Fruit fly (Drosophila melanogaster): ENCODE data around the gene Mpi.
A peak's percentile ranks its signal among the peaks of the same experiment; 100 is the strongest.

The Mpi gene

dm6 chr3R:9808946-9809545 is 49.6 kb downstream of the Mpi start, which contains the start of gene FBXO11 (continued):
- TF ChIP-seq CG33557 (GFP tag; optimal IDR thresholded peaks at IDR 0.05) (no peak), yki (optimal IDR thresholded peaks at IDR 0.05) (no peak), Hr39 (optimal IDR thresholded peaks at IDR 0.05) (no peak), sug (tag; optimal IDR thresholded peaks at IDR 0.05) (no peak), CG10321 (GFP tag; IDR thresholded peaks at IDR 0.05) (peak; percentile 98), CG13424 (tag; optimal IDR thresholded peaks at IDR 0.05) (no peak), CG7745 (tag; optimal IDR thresholded peaks at IDR 0.05) (no peak), nerfin-2 (GFP tag; IDR thresholded peaks at IDR 0.05; ENCODE audit: partially characterized antibody) (no peak), pita (GFP tag; optimal IDR thresholded peaks at IDR 0.05) (no peak), jing (GFP tag; optimal IDR thresholded peaks at IDR 0.05) (no peak), Bgb (GFP tag; IDR thresholded peaks at IDR 0.05; ENCODE audit: partially characterized antibody) (peak; percentile 33; the same call in 1 of the 2 replicates), hbn (GFP tag; IDR thresholded peaks at IDR 0.05; ENCODE audit: partially characterized antibody) (peak; percentile 62), CG3995 (GFP tag; optimal IDR thresholded peaks at IDR 0.05) (no peak), CG12104 (GFP tag; optimal IDR thresholded peaks at IDR 0.05) (no peak), Ssrp (tag; optimal IDR thresholded peaks at IDR 0.05) (no peak), tna (GFP tag; IDR thresholded peaks at IDR 0.05; ENCODE audit: partially characterized antibody) (no peak), Doc3 (GFP tag; IDR thresholded peaks at IDR 0.05; ENCODE audit: partially characterized antibody) (no peak), dmrt99B (tag; optimal IDR thresholded peaks at IDR 0.05) (no peak), fu2 (GFP tag; optimal IDR thresholded peaks at IDR 0.05) (peak; percentile 14), ftz-f1 (GFP tag; optimal IDR thresholded peaks at IDR 0.05) (no peak), Hmx (GFP tag; optimal IDR thresholded peaks at IDR 0.05) (no peak), HmgZ (tag; optimal IDR thresholded peaks at IDR 0.05) (peak; percentile 34), chn (GFP tag; optimal IDR thresholded peaks at IDR 0.05) (no peak), Chrac-16 (GFP tag; optimal IDR thresholded peaks at IDR 0.05) (no peak), inv (GFP tag; IDR thresholded peaks at IDR 0.05; ENCODE audit: partially characterized antibody) (peak; percentile 27; the same call in 1 of the 2 replicates), Oaz (GFP tag; IDR thresholded peaks at IDR 0.05) (no peak), CG6175 (GFP tag; IDR thresholded peaks at IDR 0.05) (no peak), HLH3B (GFP tag; IDR thresholded peaks at IDR 0.05) (no peak), CG4424 (GFP tag; optimal IDR thresholded peaks at IDR 0.05) (no peak), CG11695 (GFP tag; IDR thresholded peaks at IDR 0.05) (no peak), chinmo (GFP tag; IDR thresholded peaks at IDR 0.05; ENCODE audit: partially characterized antibody) (peak; percentile 69; the same call in 1 of the 4 replicates), CG4730 (GFP tag; IDR thresholded peaks at IDR 0.05) (no peak), CG2199 (GFP tag; IDR thresholded peaks at IDR 0.05) (no peak), Hr3 (GFP tag; optimal IDR thresholded peaks at IDR 0.05) (no peak), CG17385 (GFP tag; optimal IDR thresholded peaks at IDR 0.05) (peak; percentile 24), gcm (GFP tag; optimal IDR thresholded peaks at IDR 0.05) (peak; percentile 7), oc (tag; optimal IDR thresholded peaks at IDR 0.05) (no peak), vvl (GFP tag; IDR thresholded peaks at IDR 0.05) (0 out of 2 replicates have a peak, but pooled peaks have one; percentile 11), CG10543 (GFP tag; optimal IDR thresholded peaks at IDR 0.05) (peak; percentile 2), CG6791 (GFP tag; IDR thresholded peaks at IDR 0.05; ENCODE audit: partially characterized antibody) (no peak; the same call in 2 of the 3 replicates), Ravus (GFP tag; IDR thresholded peaks at IDR 0.05) (no peak), CG17186 (GFP tag; optimal IDR thresholded peaks at IDR 0.05) (no peak), CG34376 (GFP tag; optimal IDR thresholded peaks at IDR 0.05) (no peak), Sry-δ (GFP tag; optimal IDR thresholded peaks at IDR 0.05) (peak; percentile 60), Max (GFP tag; optimal IDR thresholded peaks at IDR 0.05) (peak; percentile 29), amos (GFP tag; IDR thresholded peaks at IDR 0.05; ENCODE audit: partially characterized antibody) (peak; percentile 36; the same call in 1 of the 2 replicates), CG17829 (tag; optimal IDR thresholded peaks at IDR 0.05) (peak; percentile 11), CG14014 (GFP tag; IDR thresholded peaks at IDR 0.05) (no peak; the same call in 1 of the 2 replicates), hth (optimal IDR thresholded peaks at IDR 0.05) (no peak), Dp (GFP tag; optimal IDR thresholded peaks at IDR 0.05) (peak; percentile 94)

All from whole organism, embryonic.